Worm (Caenorhabditis elegans) whole organism, L3 larva: ENCODE results near the gene F29A7.8.

Source experiments
- R02D3.7 ChIP-seq: fragments of 150-350 bp; optimal IDR thresholded peaks from 2 replicates; lab custom pipeline; 2014; ENCODE audit warnings: missing biosample characterization, missing genetic modification characterization
- ZK546.5 ChIP-seq: sonication (generic microtip); optimal IDR thresholded peaks from 2 replicates; lab custom pipeline; 2017; ENCODE audit warnings: missing biosample characterization, missing genetic modification characterization
- ceh-28 ChIP-seq: fragments of 150-350 bp; optimal IDR thresholded peaks from 2 replicates; lab custom pipeline; 2014; ENCODE audit warnings: missing biosample characterization, missing genetic modification reagents, missing genetic modification characterization
- ceh-82 ChIP-seq: fragments of 150-350 bp; optimal IDR thresholded peaks from 2 replicates; lab custom pipeline; 2014; ENCODE audit warnings: missing biosample characterization, missing genetic modification characterization
- egl-27 ChIP-seq: sonication (generic microtip); optimal IDR thresholded peaks from 4 replicates; lab custom pipeline; 2017; ENCODE audit warnings: missing biosample characterization, missing genetic modification reagents, missing genetic modification characterization
- egl-5 ChIP-seq: fragments of 150-350 bp; optimal IDR thresholded peaks from 2 replicates; lab custom pipeline; 2017; ENCODE audit warnings: missing biosample characterization, missing genetic modification reagents, missing genetic modification characterization, inconsistent platforms
- elt-2 ChIP-seq: sonication (generic microtip); optimal IDR thresholded peaks from 2 replicates; lab custom pipeline; 2016; ENCODE audit warnings: missing genetic modification reagents, mild to moderate bottlenecking, missing genetic modification characterization, missing compliant biosample characterization
- eor-1 ChIP-seq, 2 experiments: fragments of 150-350 bp; optimal IDR thresholded peaks; 2 replicates each; lab custom pipeline; 2014 to 2018; ENCODE audit warnings: missing biosample characterization in 2 of 2, missing genetic modification characterization in 2 of 2
- fkh-2 ChIP-seq: fragments of 150-350 bp; optimal IDR thresholded peaks from 2 replicates; lab custom pipeline; 2014; ENCODE audit warnings: missing biosample characterization, missing genetic modification reagents, missing genetic modification characterization
- fos-1 ChIP-seq: fragments of 150-350 bp; optimal IDR thresholded peaks from 2 replicates; lab custom pipeline; 2014; ENCODE audit warnings: missing biosample characterization, missing genetic modification characterization
- hmg-11 ChIP-seq: sonication (generic microtip); optimal IDR thresholded peaks from 2 replicates; lab custom pipeline; 2016; ENCODE audit warnings: missing genetic modification characterization, missing compliant biosample characterization
- jun-1 ChIP-seq: fragments of 150-350 bp; optimal IDR thresholded peaks from 2 replicates; lab custom pipeline; 2014; ENCODE audit warnings: missing biosample characterization, missing genetic modification reagents, missing genetic modification characterization
- lin-15B ChIP-seq: fragments of 150-350 bp; optimal IDR thresholded peaks from 2 replicates; lab custom pipeline; 2014; ENCODE audit warnings: missing biosample characterization, missing genetic modification characterization
- lin-39 ChIP-seq: fragments of 150-350 bp; optimal IDR thresholded peaks from 2 replicates; lab custom pipeline; 2018; ENCODE audit warnings: missing biosample characterization, missing genetic modification reagents, missing genetic modification characterization
- mml-1 ChIP-seq: fragments of 150-350 bp; sonication (generic microtip); optimal IDR thresholded peaks from 3 replicates; lab custom pipeline; 2014; ENCODE audit warnings: missing biosample characterization, missing genetic modification characterization
- nfya-1 ChIP-seq: sonication (generic microtip); optimal IDR thresholded peaks from 2 replicates; lab custom pipeline; 2017; ENCODE audit warnings: missing genetic modification characterization, mild to moderate bottlenecking, missing compliant biosample characterization, antibody characterized with exemption, moderate library complexity; ENCODE audit not compliant: insufficient read depth
- nhr-12 ChIP-seq: fragments of 150-350 bp; optimal IDR thresholded peaks from 2 replicates; lab custom pipeline; 2014; ENCODE audit warnings: missing biosample characterization, missing genetic modification characterization
- nhr-23 ChIP-seq: fragments of 150-350 bp; optimal IDR thresholded peaks from 2 replicates; lab custom pipeline; 2014; ENCODE audit warnings: missing biosample characterization, missing genetic modification reagents, missing genetic modification characterization
- nhr-25 ChIP-seq: sonication (generic microtip); optimal IDR thresholded peaks from 2 replicates; lab custom pipeline; 2017; ENCODE audit warnings: missing biosample characterization, missing genetic modification characterization
- nhr-28 ChIP-seq: fragments of 150-350 bp; optimal IDR thresholded peaks from 2 replicates; lab custom pipeline; 2014; ENCODE audit warnings: missing biosample characterization, missing genetic modification characterization
- nhr-43 ChIP-seq: sonication (generic microtip); optimal IDR thresholded peaks from 2 replicates; lab custom pipeline; 2016; ENCODE audit warnings: mild to moderate bottlenecking, missing genetic modification characterization, missing compliant biosample characterization; ENCODE audit not compliant: poor library complexity, severe bottlenecking
- nhr-67 ChIP-seq: fragments of 150-350 bp; optimal IDR thresholded peaks from 2 replicates; lab custom pipeline; 2014; ENCODE audit warnings: missing biosample characterization, missing genetic modification characterization
- nhr-76 ChIP-seq: fragments of 150-350 bp; sonication (generic microtip); optimal IDR thresholded peaks from 5 replicates; lab custom pipeline; 2014; ENCODE audit warnings: missing biosample characterization, missing genetic modification characterization
- nhr-77 ChIP-seq: fragments of 150-350 bp; optimal IDR thresholded peaks from 2 replicates; lab custom pipeline; 2014; ENCODE audit warnings: missing biosample characterization, missing genetic modification characterization
- pha-4 ChIP-seq: fragments of 150-350 bp; optimal IDR thresholded peaks from 2 replicates; lab custom pipeline; 2014; ENCODE audit warnings: missing biosample characterization, missing genetic modification reagents, missing genetic modification characterization
- pqm-1 ChIP-seq: fragments of 150-350 bp; optimal IDR thresholded peaks from 2 replicates; lab custom pipeline; 2017; ENCODE audit warnings: missing biosample characterization, missing genetic modification characterization, inconsistent platforms
- sea-2 ChIP-seq: fragments of 150-350 bp; sonication (generic microtip); optimal IDR thresholded peaks from 4 replicates; lab custom pipeline; 2014; ENCODE audit warnings: missing biosample characterization, missing genetic modification reagents, missing genetic modification characterization
- skn-1 ChIP-seq: fragments of 150-350 bp; optimal IDR thresholded peaks from 2 replicates; lab custom pipeline; 2014; ENCODE audit warnings: missing biosample characterization, missing genetic modification characterization
- tbx-2 ChIP-seq: sonication (generic microtip); optimal IDR thresholded peaks from 2 replicates; lab custom pipeline; 2016; ENCODE audit warnings: mild to moderate bottlenecking, missing genetic modification characterization, missing compliant biosample characterization
- ztf-11 ChIP-seq: fragments of 150-350 bp; optimal IDR thresholded peaks from 2 replicates; lab custom pipeline; 2014; ENCODE audit warnings: missing biosample characterization, missing genetic modification characterization

F29A7.8 gene

ce11 chrII:2797951-2798350 is 40.1 kb upstream of the F29A7.8 start:
- no peak for TF ChIP-seq ZK546.5
- no peak for TF ChIP-seq egl-27 (tag; lab: Kevin White, UChicago)
- no peak for TF ChIP-seq nhr-43 (tag; lab: Kevin White, UChicago)
- no peak for TF ChIP-seq pqm-1 (tag; lab: Kevin White, UChicago)
- TF ChIP-seq mml-1 (tag; lab: Kevin White, UChicago), result no peak
- TF ChIP-seq nhr-12 (tag; lab: Kevin White, UChicago), result no peak
- no peak for TF ChIP-seq sea-2 (GFP tag; lab: Kevin White, UChicago)
- TF ChIP-seq nhr-76 (tag; lab: Kevin White, UChicago), result no peak
- TF ChIP-seq nhr-25, result no peak
- no peak for TF ChIP-seq pha-4 (tag; lab: Kevin White, UChicago)
- no peak for TF ChIP-seq ceh-28 (tag; lab: Kevin White, UChicago)
- no peak for TF ChIP-seq nfya-1 (tag; lab: Kevin White, UChicago)

ce11 chrII:2796431-2796830 is 38.6 kb upstream of the F29A7.8 start:
- TF ChIP-seq eor-1 (tag; optimal IDR thresholded peaks at IDR 0.05; lab: Kevin White, UChicago), result no peak
- no peak for TF ChIP-seq nhr-76 (tag; lab: Kevin White, UChicago)
- no peak for TF ChIP-seq ceh-82

DNA sequence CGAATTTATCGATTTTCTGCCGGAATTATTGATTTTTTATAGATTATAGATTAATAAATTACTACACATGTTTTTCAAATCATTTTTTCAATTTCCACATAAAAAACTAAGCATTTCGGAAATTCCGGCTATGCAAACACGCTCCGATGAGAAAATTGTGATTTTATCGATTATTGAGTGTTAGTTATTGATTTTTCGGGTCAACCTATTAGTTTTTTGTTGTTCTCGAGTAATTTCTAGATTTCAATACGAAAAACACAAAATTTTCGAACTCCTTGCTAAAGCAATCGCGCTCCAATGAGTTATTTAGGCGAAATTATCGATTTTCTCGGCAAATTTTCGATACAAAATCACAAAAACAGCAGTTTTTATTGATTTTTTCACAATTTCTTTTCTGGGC is 37.6 kb upstream of the F29A7.8 start:
- no peak for TF ChIP-seq ceh-82
- peak; percentile 75 for TF ChIP-seq ceh-28 (tag; lab: Kevin White, UChicago)
- no peak for TF ChIP-seq ZK546.5
- no peak for TF ChIP-seq tbx-2 (tag; lab: Kevin White, UChicago)
- TF ChIP-seq sea-2 (GFP tag; lab: Kevin White, UChicago), result no peak
- TF ChIP-seq mml-1 (tag; lab: Kevin White, UChicago), result no peak

- no peak for TF ChIP-seq nhr-43 (tag; lab: Kevin White, UChicago)
- no peak for TF ChIP-seq egl-5 (tag; lab: Kevin White, UChicago)
- no peak for TF ChIP-seq nhr-25
- no peak for TF ChIP-seq jun-1 (tag; lab: Kevin White, UChicago)
- TF ChIP-seq nhr-28 (tag; lab: Kevin White, UChicago), result no peak
Measured at ce11 chrII:2791693-2792092, 33.8 kb upstream of the F29A7.8 start.

DNA sequence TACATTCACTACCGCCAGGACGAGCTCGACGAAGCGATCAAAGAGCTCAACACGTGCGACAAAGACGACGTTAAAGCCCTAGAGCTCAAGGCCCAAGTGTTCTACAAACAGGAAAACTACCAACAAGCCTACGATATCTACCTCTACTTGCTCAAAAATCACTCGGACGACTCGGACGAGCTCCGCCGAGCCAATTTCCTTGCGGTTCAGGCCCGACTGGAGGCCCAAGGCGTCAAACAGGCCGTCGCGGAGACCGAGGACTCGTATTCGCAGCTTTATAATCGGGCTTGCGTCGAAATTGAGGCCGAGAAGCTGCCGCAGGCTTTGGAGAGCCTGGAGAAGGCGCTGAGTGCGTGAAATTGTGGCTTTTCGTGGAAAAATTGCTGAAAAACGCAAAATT is 30.0 kb upstream of the F29A7.8 start:
- no peak for TF ChIP-seq nhr-23 (tag; lab: Kevin White, UChicago)
- TF ChIP-seq ztf-11, result no peak

ce11 chrII:2787031-2787512 is 29.2 kb upstream of the F29A7.8 start, which contains the start of the genes F08D12.12 and srpa-72:
Gene F08D12.12 (minus strand): TSS chrII:2787081.
Gene srpa-72 (plus strand): TSS chrII:2787481.
- TF ChIP-seq nhr-77 (no peak), fos-1 (no peak), skn-1 (tag; lab: Kevin White, UChicago) (no peak), ceh-82 (no peak), lin-39 (tag; lab: Kevin White, UChicago) (peak; percentile 63), R02D3.7 (tag; lab: Kevin White, UChicago) (no peak), egl-5 (tag; lab: Kevin White, UChicago) (no peak), elt-2 (tag; lab: Kevin White, UChicago) (peak; percentile 21), fkh-2 (tag; lab: Kevin White, UChicago) (no peak), nhr-67 (tag; lab: Kevin White, UChicago) (no peak), sea-2 (GFP tag; lab: Kevin White, UChicago) (no peak), nhr-25 (no peak), lin-15B (tag; lab: Kevin White, UChicago) (peak; percentile 47), hmg-11 (peak; percentile 85), nhr-12 (tag; lab: Kevin White, UChicago) (no peak), nhr-28 (tag; lab: Kevin White, UChicago) (no peak)
